Worm (Caenorhabditis elegans) whole organism, early embryonic: ENCODE measurements around the gene C33B4.5.

ENCODE experiments used
- B0310.2 ChIP-seq: sonication (generic microtip); optimal IDR thresholded peaks from 2 replicates; lab custom pipeline; 2016; ENCODE audit warnings: mild to moderate bottlenecking, missing genetic modification characterization, missing compliant biosample characterization
- F13C5.2 ChIP-seq: sonication (generic microtip); optimal IDR thresholded peaks from 2 replicates; lab custom pipeline; 2017; ENCODE audit warnings: mild to moderate bottlenecking, missing genetic modification characterization, inconsistent platforms, missing compliant biosample characterization
- aly-1 ChIP-seq: sonication (generic microtip); optimal IDR thresholded peaks from 2 replicates; lab custom pipeline; 2016; ENCODE audit warnings: missing genetic modification characterization, missing compliant biosample characterization
- ama-1 ChIP-seq: fragments of 150-350 bp; optimal IDR thresholded peaks from 2 replicates; lab custom pipeline; 2014
- ceh-13 ChIP-seq: fragments of 200-800 bp; sonication (Bioruptor generic); optimal IDR thresholded peaks from 2 replicates; lab custom pipeline; 2018; ENCODE audit warnings: mild to moderate bottlenecking, missing genetic modification characterization, missing compliant biosample characterization
- ceh-36 ChIP-seq: sonication (generic microtip); optimal IDR thresholded peaks from 2 replicates; lab custom pipeline; 2016; ENCODE audit warnings: missing genetic modification characterization, inconsistent platforms, missing compliant biosample characterization
- ets-7 ChIP-seq: sonication (generic microtip); optimal IDR thresholded peaks from 2 replicates; lab custom pipeline; 2016; ENCODE audit warnings: missing genotype, missing genetic modification characterization, missing compliant biosample characterization
- flt-1 ChIP-seq: fragments of 200-800 bp; sonication (Bioruptor generic); IDR thresholded peaks from 2 replicates; pipeline ENCODE4 v1.3.6; 2022; ENCODE audit warnings: missing genetic modification characterization, missing compliant biosample characterization
- hmbx-1 ChIP-seq: sonication (generic microtip); optimal IDR thresholded peaks from 2 replicates; lab custom pipeline; 2016; ENCODE audit warnings: mild to moderate bottlenecking, missing genetic modification characterization, missing compliant biosample characterization
- hmg-4 ChIP-seq: fragments of 200-800 bp; sonication (Bioruptor generic); optimal IDR thresholded peaks from 2 replicates; lab custom pipeline; 2018; ENCODE audit warnings: mild to moderate bottlenecking, missing genetic modification characterization, missing compliant biosample characterization
- hnd-1 ChIP-seq: sonication (generic microtip); optimal IDR thresholded peaks from 2 replicates; lab custom pipeline; 2016; ENCODE audit warnings: missing genetic modification characterization, missing compliant biosample characterization
- pes-1 ChIP-seq: fragments of 200-800 bp; sonication (Bioruptor generic); IDR thresholded peaks from 2 replicates; pipeline ENCODE4 v1.3.6; 2022; ENCODE audit warnings: missing genetic modification reagents, missing genetic modification characterization, missing compliant biosample characterization
- scrt-1 ChIP-seq: fragments of 200-800 bp; sonication (Bioruptor generic); IDR thresholded peaks from 2 replicates; pipeline ENCODE4 v1.3.6; 2022; ENCODE audit warnings: missing genetic modification characterization, missing compliant biosample characterization
- sea-1 ChIP-seq: fragments of 200-800 bp; sonication (Bioruptor generic); conservative IDR thresholded peaks from 2 replicates; pipeline ENCODE4 v1.3.6; 2022; ENCODE audit warnings: missing genetic modification characterization, missing compliant biosample characterization
- tbx-11 ChIP-seq: fragments of 200-800 bp; sonication (Bioruptor generic); IDR thresholded peaks from 2 replicates; pipeline ENCODE4 v1.3.6; 2022; ENCODE audit warnings: missing genetic modification characterization, missing compliant biosample characterization
- tbx-37 ChIP-seq: fragments of 200-800 bp; sonication (Bioruptor generic); conservative IDR thresholded peaks from 2 replicates; pipeline ENCODE4 v1.3.6; 2022; ENCODE audit warnings: missing genetic modification reagents, missing genetic modification characterization, missing compliant biosample characterization
- tra-4 ChIP-seq: sonication (generic microtip); optimal IDR thresholded peaks from 2 replicates; lab custom pipeline; 2017; ENCODE audit warnings: missing genetic modification characterization, missing compliant biosample characterization

The C33B4.5 gene

ce11 chrII:11383058-11383457 is at the start of gene C33B4.5, which contains the start of gene C33B4.4:
TSS of gene C33B4.5 (plus strand) at chrII:11383327.
TSS of gene C33B4.4 (minus strand) at chrII:11383442.
- TF ChIP-seq scrt-1 (GFP tag; lab: Robert Waterston, UW): no peak
- no peak for TF ChIP-seq tbx-11 (GFP tag; lab: Robert Waterston, UW)
- no peak for TF ChIP-seq B0310.2 (tag; lab: Kevin White, UChicago)
- TF ChIP-seq ets-7 (tag; lab: Kevin White, UChicago): no peak
- no peak for TF ChIP-seq F13C5.2 (tag; lab: Kevin White, UChicago)
- no peak for TF ChIP-seq hnd-1 (tag; lab: Kevin White, UChicago)
- no peak for TF ChIP-seq hmg-4
- TF ChIP-seq hmbx-1 (tag; lab: Kevin White, UChicago): no peak
- no peak for TF ChIP-seq ceh-13 (GFP tag; lab: Kevin White, UChicago)
- no peak for TF ChIP-seq ama-1 (lab: Kevin White, UChicago)
- no peak for TF ChIP-seq tbx-37 (GFP tag; lab: Robert Waterston, UW)
- no peak for TF ChIP-seq aly-1
- TF ChIP-seq tra-4: no peak
- TF ChIP-seq ceh-36 (tag; lab: Kevin White, UChicago): no peak
- no peak for TF ChIP-seq pes-1
- no peak for TF ChIP-seq flt-1

- TF ChIP-seq hmg-4 (no peak), sea-1 (GFP tag; lab: Robert Waterston, UW) (no peak), tra-4 (no peak), ets-7 (tag; lab: Kevin White, UChicago) (no peak), B0310.2 (tag; lab: Kevin White, UChicago) (no peak), scrt-1 (GFP tag; lab: Robert Waterston, UW) (no peak), tbx-11 (GFP tag; lab: Robert Waterston, UW) (no peak), ceh-13 (GFP tag; lab: Kevin White, UChicago) (no peak), ceh-36 (tag; lab: Kevin White, UChicago) (no peak), aly-1 (no peak), hmbx-1 (tag; lab: Kevin White, UChicago) (no peak), flt-1 (no peak), tbx-37 (GFP tag; lab: Robert Waterston, UW) (no peak), F13C5.2 (tag; lab: Kevin White, UChicago) (no peak), hnd-1 (tag; lab: Kevin White, UChicago) (no peak)
Measured at ce11 chrII:11333375-11333774, 49.8 kb upstream of the C33B4.5 start.

- TF ChIP-seq aly-1 (no peak), pes-1 (no peak), flt-1 (no peak), scrt-1 (GFP tag; lab: Robert Waterston, UW) (no peak), ets-7 (tag; lab: Kevin White, UChicago) (no peak), tra-4 (no peak), B0310.2 (tag; lab: Kevin White, UChicago) (no peak), sea-1 (GFP tag; lab: Robert Waterston, UW) (no peak), ceh-36 (tag; lab: Kevin White, UChicago) (no peak), tbx-11 (GFP tag; lab: Robert Waterston, UW) (no peak), hmbx-1 (tag; lab: Kevin White, UChicago) (no peak), F13C5.2 (tag; lab: Kevin White, UChicago) (no peak), hnd-1 (tag; lab: Kevin White, UChicago) (no peak), hmg-4 (no peak), ceh-13 (GFP tag; lab: Kevin White, UChicago) (no peak)
Measured at ce11 chrII:11333846-11334638, 49.1 kb upstream of the C33B4.5 start.

- no peak for TF ChIP-seq tbx-11 (GFP tag; lab: Robert Waterston, UW)
- no peak for TF ChIP-seq ceh-36 (tag; lab: Kevin White, UChicago)
- TF ChIP-seq tbx-37 (GFP tag; lab: Robert Waterston, UW): no peak
- no peak for TF ChIP-seq hmg-4
- no peak for TF ChIP-seq pes-1
- no peak for TF ChIP-seq scrt-1 (GFP tag; lab: Robert Waterston, UW)
- no peak for TF ChIP-seq ama-1 (lab: Kevin White, UChicago)
- no peak for TF ChIP-seq ets-7 (tag; lab: Kevin White, UChicago)
- no peak for TF ChIP-seq F13C5.2 (tag; lab: Kevin White, UChicago)
- TF ChIP-seq tra-4: no peak
- no peak for TF ChIP-seq flt-1
- no peak for TF ChIP-seq hmbx-1 (tag; lab: Kevin White, UChicago)
- TF ChIP-seq aly-1: no peak
- no peak for TF ChIP-seq ceh-13 (GFP tag; lab: Kevin White, UChicago)
- no peak for TF ChIP-seq B0310.2 (tag; lab: Kevin White, UChicago)
- TF ChIP-seq sea-1 (GFP tag; lab: Robert Waterston, UW): no peak
- TF ChIP-seq hnd-1 (tag; lab: Kevin White, UChicago): no peak
Measured at ce11 chrII:11335670-11336069, 47.5 kb upstream of the C33B4.5 start.

- TF ChIP-seq sea-1 (GFP tag; lab: Robert Waterston, UW) (no peak), B0310.2 (tag; lab: Kevin White, UChicago) (no peak), F13C5.2 (tag; lab: Kevin White, UChicago) (no peak), flt-1 (no peak), aly-1 (no peak), tbx-11 (GFP tag; lab: Robert Waterston, UW) (no peak), hmg-4 (no peak), ets-7 (tag; lab: Kevin White, UChicago) (no peak), tra-4 (no peak), scrt-1 (GFP tag; lab: Robert Waterston, UW) (no peak)
Measured at ce11 chrII:11336163-11336562, 47.0 kb upstream of the C33B4.5 start.

- TF ChIP-seq scrt-1 (GFP tag; lab: Robert Waterston, UW): no peak
- no peak for TF ChIP-seq ets-7 (tag; lab: Kevin White, UChicago)
- no peak for TF ChIP-seq aly-1
- TF ChIP-seq flt-1: no peak
- TF ChIP-seq ceh-13 (GFP tag; lab: Kevin White, UChicago): no peak
- TF ChIP-seq tra-4: no peak
Measured at ce11 chrII:11336640-11337241, 46.4 kb upstream of the C33B4.5 start.
